Worm (Caenorhabditis elegans) whole organism, L1 larva: ENCODE results near the gene srpa-72.

ENCODE experiments used
- C04F5.9 ChIP-seq: sonication (generic microtip); optimal IDR thresholded peaks from 2 replicates; lab custom pipeline; 2016; ENCODE audit warnings: missing genetic modification characterization, missing compliant biosample characterization
- ama-1 ChIP-seq: fragments of 150-350 bp; optimal IDR thresholded peaks from 2 replicates; lab custom pipeline; 2014
- fos-1 ChIP-seq: fragments of 150-350 bp; optimal IDR thresholded peaks from 2 replicates; lab custom pipeline; 2014; ENCODE audit warnings: missing biosample characterization, missing genetic modification characterization
- nhr-12 ChIP-seq: sonication (generic microtip); optimal IDR thresholded peaks from 2 replicates; lab custom pipeline; 2017; ENCODE audit warnings: missing biosample characterization, missing genetic modification characterization
- nhr-237 ChIP-seq: fragments of 150-350 bp; optimal IDR thresholded peaks from 2 replicates; lab custom pipeline; 2014; ENCODE audit warnings: missing biosample characterization, missing genetic modification characterization
- tbx-2 ChIP-seq: sonication (generic microtip); optimal IDR thresholded peaks from 2 replicates; lab custom pipeline; 2016; ENCODE audit warnings: missing genetic modification characterization, missing compliant biosample characterization
- unc-86 ChIP-seq: sonication (generic microtip); optimal IDR thresholded peaks from 2 replicates; lab custom pipeline; 2016; ENCODE audit warnings: missing genetic modification characterization, missing compliant biosample characterization
- ztf-4 ChIP-seq: fragments of 150-350 bp; optimal IDR thresholded peaks from 2 replicates; lab custom pipeline; 2014; ENCODE audit warnings: missing biosample characterization, missing genetic modification characterization

DNA sequence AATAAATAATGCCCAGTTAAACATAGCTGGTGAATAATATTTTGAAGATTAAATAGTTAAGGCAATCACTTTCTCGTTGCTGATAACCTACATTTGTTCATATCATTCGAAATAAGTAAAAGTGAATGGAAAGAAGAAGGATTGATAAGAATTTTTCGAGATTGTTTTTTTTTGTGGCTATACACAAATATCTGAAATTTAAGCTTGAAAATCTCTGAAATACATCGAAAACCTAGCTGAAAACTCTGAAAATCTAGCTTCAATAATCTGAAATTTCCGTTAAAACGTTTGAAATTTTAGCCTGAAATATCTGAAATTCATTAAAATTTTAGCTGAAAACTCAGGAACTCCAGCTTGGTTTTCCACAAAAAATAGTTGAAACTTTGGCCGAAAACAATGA lies 47.7 kb upstream of the srpa-72 start, which contains the start of gene T05A8.6:
- no peak for TF ChIP-seq fos-1 (tag; lab: Kevin White, UChicago)
- no peak for TF ChIP-seq ztf-4 (tag; lab: Kevin White, UChicago)
- TF ChIP-seq tbx-2 (tag; lab: Kevin White, UChicago) = no peak
- no peak for TF ChIP-seq nhr-12 (tag; lab: Kevin White, UChicago)
- no peak for TF ChIP-seq nhr-237 (tag; lab: Kevin White, UChicago)
- no peak for TF ChIP-seq C04F5.9
- TF ChIP-seq ama-1 (lab: Kevin White, UChicago) = no peak
- no peak for TF ChIP-seq unc-86 (tag; lab: Kevin White, UChicago)
